Worm (Caenorhabditis elegans): ENCODE results near the gene K08B12.3.

The K08B12.3 gene

DNA sequence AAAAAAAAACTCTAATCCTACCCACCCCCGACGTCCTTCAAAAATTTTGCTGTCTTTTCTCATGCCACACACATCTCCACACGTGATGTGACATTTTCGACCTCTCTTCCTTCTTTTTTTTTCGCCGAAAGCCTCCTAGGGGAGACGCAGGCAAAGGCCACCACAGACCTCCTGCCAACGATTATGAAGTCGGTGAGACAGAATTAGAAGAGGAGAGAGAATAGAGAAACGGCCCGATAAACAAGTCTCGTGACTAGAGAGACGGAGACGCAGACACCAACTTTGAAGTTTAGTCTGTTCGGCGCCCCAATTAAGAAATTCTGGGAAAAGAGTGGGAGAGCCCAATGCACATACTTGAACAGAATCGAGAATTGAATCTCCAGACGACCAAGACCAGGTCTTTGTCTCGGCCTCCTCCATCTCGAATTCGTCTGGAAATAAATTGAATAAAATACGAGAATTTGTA, 10.4 kb upstream of the K08B12.3 start (continued):
- TF ChIP-seq zip-2 (tag; optimal IDR thresholded peaks at IDR 0.05) = peak; percentile 79
- peak; percentile 94 for TF ChIP-seq tra-1 (GFP tag; IDR thresholded peaks at IDR 0.05)
- no peak for TF ChIP-seq aly-2 (tag; optimal IDR thresholded peaks at IDR 0.05)
- TF ChIP-seq zip-11 (GFP tag; IDR thresholded peaks at IDR 0.05) = no peak
- peak; percentile 92 for TF ChIP-seq egl-43 (GFP tag; IDR thresholded peaks at IDR 0.05)
- peak; percentile 86 for TF ChIP-seq T20F7.1 (GFP tag; optimal IDR thresholded peaks at IDR 0.05)
- peak; percentile 94 for TF ChIP-seq rbr-2 (tag; optimal IDR thresholded peaks at IDR 0.05)
- TF ChIP-seq ceh-62 (tag; optimal IDR thresholded peaks at IDR 0.05) = no peak
- peak; percentile 98 for TF ChIP-seq mep-1 (tag; optimal IDR thresholded peaks at IDR 0.05)
- TF ChIP-seq nhr-48 (tag; optimal IDR thresholded peaks at IDR 0.05) = peak; percentile 95
- peak in 1 of 2 experiments; percentile 78; a peak in 2 of 4 replicates for TF ChIP-seq madf-5 (GFP tag; IDR thresholded peaks at IDR 0.05)
- TF ChIP-seq ZK546.5 (tag; optimal IDR thresholded peaks at IDR 0.05) = peak in 1 of 2 experiments; percentile 11
- TF ChIP-seq dpl-1 (GFP tag; optimal IDR thresholded peaks at IDR 0.05) = peak; percentile 54
- TF ChIP-seq hlh-30 (tag; optimal IDR thresholded peaks at IDR 0.05; ENCODE audit: insufficient read depth) = peak; percentile 100
- peak; percentile 78 for TF ChIP-seq ceh-32 (tag; optimal IDR thresholded peaks at IDR 0.05; ENCODE audit: poor library complexity)
- TF ChIP-seq nhr-111 (GFP tag; optimal IDR thresholded peaks at IDR 0.05) = no peak
- no peak for TF ChIP-seq lir-3 (tag; optimal IDR thresholded peaks at IDR 0.05)
- peak; percentile 48; the same call in 1 of the 2 replicates for TF ChIP-seq mxl-2 (GFP tag; conservative IDR thresholded peaks at IDR 0.05)
- 0 out of 2 replicates have a peak, but pooled peaks have one; percentile 61 for TF ChIP-seq D1046.2 (GFP tag; IDR thresholded peaks at IDR 0.05)
- TF ChIP-seq vab-7 (GFP tag; IDR thresholded peaks at IDR 0.05) = peak; percentile 66
- peak; percentile 89 for TF ChIP-seq mdt-29 (GFP tag; IDR thresholded peaks at IDR 0.05)

DNA sequence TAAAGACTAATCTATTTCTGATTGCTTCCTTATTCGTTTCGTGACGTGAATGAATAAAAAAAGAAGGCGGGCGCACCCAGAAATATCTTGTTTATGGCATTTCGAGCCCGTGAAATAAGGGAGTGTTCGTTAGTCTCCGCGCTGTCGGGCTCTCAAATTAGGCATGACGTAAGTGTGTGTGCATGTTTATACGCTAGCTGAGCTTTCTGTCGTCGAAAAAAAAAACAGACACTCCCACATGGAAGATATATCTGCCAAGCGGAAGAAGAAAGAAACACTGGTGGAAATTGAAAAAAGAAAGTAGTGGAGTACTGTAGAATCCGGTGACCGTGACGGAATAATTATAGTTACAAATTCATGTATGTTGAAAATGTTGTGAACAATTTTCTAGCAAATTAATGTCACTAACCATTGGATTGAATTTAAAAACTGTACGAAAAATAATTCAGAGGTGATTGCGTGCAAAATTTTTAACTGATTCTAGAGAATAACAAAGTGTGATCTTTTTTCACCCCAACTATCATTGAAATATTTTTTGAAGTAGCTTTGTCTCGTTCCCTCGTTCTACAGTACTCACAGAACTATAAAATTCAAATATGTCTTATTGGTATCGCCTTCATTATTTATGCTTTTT, 9.9 kb upstream of the K08B12.3 start:
- TF ChIP-seq aha-1 (tag) (peak; percentile 94), Y75B8A.6 (GFP tag; IDR thresholded peaks at IDR 0.05) (peak; percentile 10; the same call in 1 of the 2 replicates), ceh-82 (tag; optimal IDR thresholded peaks at IDR 0.05) (no peak), mdt-29 (GFP tag; IDR thresholded peaks at IDR 0.05) (no peak), mep-1 (tag; optimal IDR thresholded peaks at IDR 0.05) (no peak), duxl-1 (tag; optimal IDR thresholded peaks at IDR 0.05; ENCODE audit: poor library complexity) (peak; percentile 37), egl-43 (GFP tag; IDR thresholded peaks at IDR 0.05) (no peak), tag-97 (GFP tag; IDR thresholded peaks at IDR 0.05) (no peak), aly-2 (tag; optimal IDR thresholded peaks at IDR 0.05) (no peak), nhr-77 (tag; optimal IDR thresholded peaks at IDR 0.05) (peak; percentile 34), nhr-102 (tag; optimal IDR thresholded peaks at IDR 0.05) (no peak), php-3 (GFP tag; IDR thresholded peaks at IDR 0.05) (peak; percentile 9; the same call in 1 of the 2 replicates), mes-2 (tag; optimal IDR thresholded peaks at IDR 0.05; ENCODE audit: poor library complexity, severe bottlenecking) (peak; percentile 52), spr-3 (GFP tag; optimal IDR thresholded peaks at IDR 0.05) (peak; percentile 29), nhr-6 (tag; optimal IDR thresholded peaks at IDR 0.05) (no peak), sdz-12 (GFP tag; optimal IDR thresholded peaks at IDR 0.05) (no peak), dve-1 (tag; optimal IDR thresholded peaks at IDR 0.05; ENCODE audit: insufficient read depth) (peak; percentile 0), nhr-42 (GFP tag; IDR thresholded peaks at IDR 0.05) (0 out of 2 replicates have a peak, but pooled peaks have one; percentile 4), nhr-111 (GFP tag; optimal IDR thresholded peaks at IDR 0.05) (no peak), nhr-237 (tag; optimal IDR thresholded peaks at IDR 0.05) (no peak), hmg-1.1 (GFP tag; IDR thresholded peaks at IDR 0.05) (no peak), fkh-10 (GFP tag; optimal IDR thresholded peaks at IDR 0.05) (no peak), ztf-11 (tag; optimal IDR thresholded peaks at IDR 0.05) (no peak), unc-130 (GFP tag; optimal IDR thresholded peaks at IDR 0.05) (no peak), unc-62 (GFP tag; optimal IDR thresholded peaks at IDR 0.05 in 1 of 2) (peak in 1 of 2 experiments; percentile 97), unc-62 (tag; optimal IDR thresholded peaks at IDR 0.05) (no peak), nhr-28 (tag; optimal IDR thresholded peaks at IDR 0.05) (no peak), ceh-44 (GFP tag; IDR thresholded peaks at IDR 0.05) (no peak), lir-3 (tag; optimal IDR thresholded peaks at IDR 0.05) (no peak), lsy-2 (tag; optimal IDR thresholded peaks at IDR 0.05) (peak in 1 of 2 experiments; percentile 36), ceh-28 (tag; optimal IDR thresholded peaks at IDR 0.05) (no peak), dmd-8 (GFP tag; IDR thresholded peaks at IDR 0.05) (no peak), F26F4.8 (GFP tag; conservative IDR thresholded peaks at IDR 0.05) (no peak), nhr-76 (tag; optimal IDR thresholded peaks at IDR 0.05) (no peak)
